Worm (Caenorhabditis elegans) whole organism, midembryonic: ENCODE data around the gene sedl-1.

Source experiments
- flt-1 ChIP-seq: fragments of 200-800 bp; sonication (Bioruptor generic); IDR thresholded peaks from 2 replicates; pipeline ENCODE4 v1.3.6; 2022; ENCODE audit warnings: missing genetic modification characterization, missing compliant biosample characterization
- ztf-29 ChIP-seq: fragments of 200-800 bp; sonication (Bioruptor generic); IDR thresholded peaks from 2 replicates; pipeline ENCODE4 v1.3.6; 2022; ENCODE audit warnings: missing genetic modification reagents, missing genetic modification characterization, missing compliant biosample characterization

DNA sequence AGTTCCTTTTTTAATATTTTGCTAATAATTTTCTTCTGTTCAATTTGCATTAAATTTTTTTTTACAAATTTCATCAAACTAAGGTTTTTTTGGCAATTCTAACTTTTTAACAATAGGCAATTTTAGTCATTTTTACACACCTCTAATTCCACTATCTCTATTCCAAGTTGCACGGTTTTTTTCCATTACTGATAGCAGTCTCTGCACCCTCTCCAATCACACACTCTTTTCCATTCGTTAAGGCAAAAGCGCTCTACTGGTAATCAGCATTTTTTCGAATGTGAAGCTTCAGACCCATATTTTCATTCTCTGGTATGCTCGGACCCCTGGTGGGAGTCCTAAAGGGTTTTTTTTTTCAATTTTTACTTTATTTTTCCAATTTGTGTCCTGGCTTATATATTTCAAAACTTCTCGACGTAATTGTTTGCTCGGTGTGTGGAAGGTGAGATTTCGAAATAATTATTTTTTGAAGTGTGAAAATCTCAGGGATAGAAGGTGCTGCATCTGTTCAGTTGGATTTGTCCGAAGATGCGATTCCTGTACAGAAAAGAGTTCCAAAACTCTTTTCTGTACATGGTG is 23.2 kb downstream of the sedl-1 start, which contains the start of the genes F19G12.4 and F19G12.8:
- no peak for TF ChIP-seq ztf-29 (GFP tag; lab: Robert Waterston, UW)
- TF ChIP-seq flt-1 (GFP tag; lab: Robert Waterston, UW) = no peak
